Worm (Caenorhabditis elegans) whole organism, early embryonic: ENCODE measurements around the gene F58F9.3.

Experiments
- B0310.2 ChIP-seq: sonication (generic microtip); optimal IDR thresholded peaks from 2 replicates; lab custom pipeline; 2016; ENCODE audit warnings: mild to moderate bottlenecking, missing genetic modification characterization, missing compliant biosample characterization
- F13C5.2 ChIP-seq: sonication (generic microtip); optimal IDR thresholded peaks from 2 replicates; lab custom pipeline; 2017; ENCODE audit warnings: mild to moderate bottlenecking, missing genetic modification characterization, inconsistent platforms, missing compliant biosample characterization
- aly-1 ChIP-seq: sonication (generic microtip); optimal IDR thresholded peaks from 2 replicates; lab custom pipeline; 2016; ENCODE audit warnings: missing genetic modification characterization, missing compliant biosample characterization
- ama-1 ChIP-seq: fragments of 150-350 bp; optimal IDR thresholded peaks from 2 replicates; lab custom pipeline; 2014
- ceh-13 ChIP-seq: fragments of 200-800 bp; sonication (Bioruptor generic); optimal IDR thresholded peaks from 2 replicates; lab custom pipeline; 2018; ENCODE audit warnings: mild to moderate bottlenecking, missing genetic modification characterization, missing compliant biosample characterization
- ceh-36 ChIP-seq: sonication (generic microtip); optimal IDR thresholded peaks from 2 replicates; lab custom pipeline; 2016; ENCODE audit warnings: missing genetic modification characterization, inconsistent platforms, missing compliant biosample characterization
- ets-7 ChIP-seq: sonication (generic microtip); optimal IDR thresholded peaks from 2 replicates; lab custom pipeline; 2016; ENCODE audit warnings: missing genotype, missing genetic modification characterization, missing compliant biosample characterization
- flt-1 ChIP-seq: fragments of 200-800 bp; sonication (Bioruptor generic); IDR thresholded peaks from 2 replicates; pipeline ENCODE4 v1.3.6; 2022; ENCODE audit warnings: missing genetic modification characterization, missing compliant biosample characterization
- hmbx-1 ChIP-seq: sonication (generic microtip); optimal IDR thresholded peaks from 2 replicates; lab custom pipeline; 2016; ENCODE audit warnings: mild to moderate bottlenecking, missing genetic modification characterization, missing compliant biosample characterization
- hmg-4 ChIP-seq: fragments of 200-800 bp; sonication (Bioruptor generic); optimal IDR thresholded peaks from 2 replicates; lab custom pipeline; 2018; ENCODE audit warnings: mild to moderate bottlenecking, missing genetic modification characterization, missing compliant biosample characterization
- hnd-1 ChIP-seq: sonication (generic microtip); optimal IDR thresholded peaks from 2 replicates; lab custom pipeline; 2016; ENCODE audit warnings: missing genetic modification characterization, missing compliant biosample characterization
- pes-1 ChIP-seq: fragments of 200-800 bp; sonication (Bioruptor generic); IDR thresholded peaks from 2 replicates; pipeline ENCODE4 v1.3.6; 2022; ENCODE audit warnings: missing genetic modification reagents, missing genetic modification characterization, missing compliant biosample characterization
- scrt-1 ChIP-seq: fragments of 200-800 bp; sonication (Bioruptor generic); IDR thresholded peaks from 2 replicates; pipeline ENCODE4 v1.3.6; 2022; ENCODE audit warnings: missing genetic modification characterization, missing compliant biosample characterization
- sea-1 ChIP-seq: fragments of 200-800 bp; sonication (Bioruptor generic); conservative IDR thresholded peaks from 2 replicates; pipeline ENCODE4 v1.3.6; 2022; ENCODE audit warnings: missing genetic modification characterization, missing compliant biosample characterization
- tbx-11 ChIP-seq: fragments of 200-800 bp; sonication (Bioruptor generic); IDR thresholded peaks from 2 replicates; pipeline ENCODE4 v1.3.6; 2022; ENCODE audit warnings: missing genetic modification characterization, missing compliant biosample characterization
- tbx-37 ChIP-seq: fragments of 200-800 bp; sonication (Bioruptor generic); conservative IDR thresholded peaks from 2 replicates; pipeline ENCODE4 v1.3.6; 2022; ENCODE audit warnings: missing genetic modification reagents, missing genetic modification characterization, missing compliant biosample characterization
- tra-4 ChIP-seq: sonication (generic microtip); optimal IDR thresholded peaks from 2 replicates; lab custom pipeline; 2017; ENCODE audit warnings: missing genetic modification characterization, missing compliant biosample characterization

Gene F58F9.3

DNA sequence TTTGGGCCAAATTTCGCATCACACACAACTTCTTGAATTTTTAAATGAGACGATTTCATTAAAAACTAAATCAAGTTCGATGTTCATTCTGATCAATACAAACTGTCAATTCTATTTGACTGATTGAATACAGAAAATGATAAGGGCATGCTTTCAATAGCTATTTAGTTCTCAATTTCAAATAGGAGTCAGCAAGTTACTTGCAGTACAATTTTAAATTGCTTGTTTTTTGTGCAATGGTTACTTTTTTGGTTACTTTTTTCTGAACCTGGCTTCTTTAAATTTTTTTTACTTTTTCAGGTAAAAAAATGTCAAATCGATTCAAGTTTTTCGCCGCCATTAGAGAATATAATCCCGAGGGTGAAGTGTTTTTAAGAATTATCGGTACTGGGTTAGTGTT lies 7.9 kb upstream of the F58F9.3 start, which contains the start of gene C49A9.2:
Gene C49A9.2 (plus strand): TSS at position 301 of the 400 bp plus-strand sequence.
- TF ChIP-seq flt-1 (GFP tag; lab: Robert Waterston, UW) = no peak
- no peak for TF ChIP-seq ceh-13 (GFP tag; lab: Kevin White, UChicago)
- TF ChIP-seq hmg-4 (GFP tag; lab: Kevin White, UChicago) = no peak

ce11 chrIV:6227974-6228373 lies 5.1 kb upstream of the F58F9.3 start, which contains the start of gene C49A9.1:
C49A9.1 (plus strand) TSS chrIV:6228190.
- TF ChIP-seq ama-1 (no peak), hmg-4 (GFP tag; lab: Kevin White, UChicago) (no peak), scrt-1 (no peak), ets-7 (tag; lab: Kevin White, UChicago) (no peak), pes-1 (no peak), F13C5.2 (tag; lab: Kevin White, UChicago) (no peak), sea-1 (no peak), aly-1 (tag; lab: Kevin White, UChicago) (no peak), hnd-1 (tag; lab: Kevin White, UChicago) (no peak), hmbx-1 (tag; lab: Kevin White, UChicago) (no peak)

DNA sequence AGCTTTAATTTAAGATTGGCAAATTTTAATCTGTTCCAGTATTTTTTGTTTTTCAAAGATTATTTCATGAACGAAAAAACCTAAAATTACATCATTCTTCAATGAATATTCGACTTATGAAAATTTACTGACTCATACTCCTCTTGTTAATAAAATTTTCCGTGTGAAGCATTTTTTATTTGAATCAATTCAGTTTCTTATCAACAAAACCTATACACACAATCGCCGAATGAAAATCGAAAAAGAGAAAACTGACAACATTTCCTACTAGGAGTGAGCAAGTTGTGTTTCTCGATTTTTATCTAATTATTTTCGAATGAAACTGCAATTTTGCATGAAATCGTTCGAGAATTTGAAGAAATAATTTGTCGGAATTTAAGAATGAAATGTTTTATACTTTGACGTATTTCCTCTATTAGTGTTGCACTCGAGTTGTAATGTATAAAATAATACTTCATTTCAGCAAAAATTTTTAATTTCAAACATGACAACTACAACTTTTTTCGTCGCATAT lies 2.4 kb upstream of the F58F9.3 start, which contains the start of gene F58F9.4:
Gene F58F9.4 (plus strand): TSS at position 464 of the 514 bp plus-strand sequence.
- no peak for TF ChIP-seq tbx-11 (GFP tag; lab: Robert Waterston, UW)
- no peak for TF ChIP-seq sea-1
- TF ChIP-seq ets-7 (tag; lab: Kevin White, UChicago) = no peak
- no peak for TF ChIP-seq flt-1 (GFP tag; lab: Robert Waterston, UW)
- TF ChIP-seq hmg-4 (GFP tag; lab: Kevin White, UChicago) = no peak
- TF ChIP-seq tbx-37 = no peak
- no peak for TF ChIP-seq aly-1 (tag; lab: Kevin White, UChicago)
- TF ChIP-seq ceh-36 (tag; lab: Kevin White, UChicago) = no peak
- TF ChIP-seq F13C5.2 (tag; lab: Kevin White, UChicago) = no peak
- no peak for TF ChIP-seq ceh-13 (GFP tag; lab: Kevin White, UChicago)
- no peak for TF ChIP-seq scrt-1
- no peak for TF ChIP-seq pes-1

DNA sequence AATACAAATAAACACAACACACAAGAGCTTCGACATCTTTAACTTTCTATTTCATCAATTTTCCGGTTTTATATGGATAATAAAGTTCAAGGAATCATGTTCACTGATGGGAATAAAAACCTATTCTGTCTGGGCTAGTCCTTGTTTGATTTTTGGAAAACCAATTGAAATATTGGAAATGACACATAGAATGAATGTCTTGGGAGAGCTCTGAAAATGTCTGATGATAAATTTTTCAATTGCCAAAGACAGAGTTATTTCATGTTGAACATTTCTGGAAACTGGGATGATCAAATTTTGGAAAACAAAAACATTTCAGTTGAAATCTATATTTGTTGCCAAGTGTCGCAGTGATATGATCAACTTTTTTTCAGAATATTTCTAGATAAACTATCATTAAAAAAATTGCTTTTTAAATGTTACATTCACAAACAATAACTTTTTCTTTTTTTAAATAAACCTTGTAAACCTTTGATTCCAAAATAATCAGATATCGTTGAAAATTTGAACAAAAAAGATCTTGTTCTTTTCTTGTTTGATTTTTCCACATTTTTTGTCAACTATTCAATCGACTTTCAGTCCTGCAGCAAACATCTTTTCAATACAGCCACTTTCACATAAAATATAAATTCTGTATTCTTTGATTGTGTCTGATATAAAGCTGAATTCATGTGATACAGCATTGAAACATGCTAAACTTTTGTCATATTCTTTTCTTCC lies 4.6 kb downstream of the F58F9.3 start, which contains the start of the genes F58F9.6 and F58F9.8:
Gene F58F9.6 (minus strand): TSS at position 101 of the 720 bp plus-strand sequence.
Gene F58F9.8 (plus strand): TSS at position 670 of the 720 bp plus-strand sequence.
- TF ChIP-seq B0310.2 = no peak
- no peak for TF ChIP-seq tra-4
- TF ChIP-seq hmbx-1 (tag; lab: Kevin White, UChicago) = no peak
- TF ChIP-seq tbx-37 = no peak
- no peak for TF ChIP-seq ceh-13 (GFP tag; lab: Kevin White, UChicago)
- no peak for TF ChIP-seq pes-1
- TF ChIP-seq ama-1 = no peak
- TF ChIP-seq aly-1 (tag; lab: Kevin White, UChicago) = no peak
- no peak for TF ChIP-seq hmg-4 (GFP tag; lab: Kevin White, UChicago)
- no peak for TF ChIP-seq flt-1 (GFP tag; lab: Robert Waterston, UW)
- TF ChIP-seq tbx-11 (GFP tag; lab: Robert Waterston, UW) = no peak
- no peak for TF ChIP-seq scrt-1
- TF ChIP-seq F13C5.2 (tag; lab: Kevin White, UChicago) = no peak

DNA sequence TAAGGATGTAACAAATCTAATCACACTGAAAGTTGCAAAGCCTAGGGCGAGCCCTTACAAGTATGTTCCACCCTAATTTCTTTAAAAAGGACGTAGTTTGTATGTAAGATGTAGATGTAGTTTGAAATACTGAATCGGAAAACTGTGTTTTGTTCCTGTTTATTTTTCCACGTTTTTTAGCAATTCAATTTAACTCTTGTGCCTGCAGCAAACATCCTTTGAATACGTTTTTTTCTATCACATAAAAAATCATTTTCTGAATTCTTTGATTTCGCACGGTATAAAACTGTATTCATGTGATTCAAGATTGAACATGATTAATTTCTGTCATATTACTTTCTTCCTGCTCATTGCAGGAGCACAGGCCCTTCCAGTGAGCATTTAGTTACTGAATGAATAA lies 7.0 kb downstream of the F58F9.3 start, which contains the start of gene F58F9.9:
Gene F58F9.9 (plus strand): TSS at position 301 of the 400 bp plus-strand sequence.
- TF ChIP-seq aly-1 (tag; lab: Kevin White, UChicago) = no peak
- TF ChIP-seq ceh-13 (GFP tag; lab: Kevin White, UChicago) = no peak
- TF ChIP-seq F13C5.2 (tag; lab: Kevin White, UChicago) = no peak
- TF ChIP-seq scrt-1 = no peak
- no peak for TF ChIP-seq hmbx-1 (tag; lab: Kevin White, UChicago)

ce11 chrIV:6248486-6248885 lies 15.4 kb downstream of the F58F9.3 start, which contains the start of gene acox-3:
acox-3 (minus strand) TSS chrIV:6248492.
- TF ChIP-seq tbx-11 (GFP tag; lab: Robert Waterston, UW) (no peak), hmbx-1 (tag; lab: Kevin White, UChicago) (no peak), tbx-37 (no peak), F13C5.2 (tag; lab: Kevin White, UChicago) (no peak), scrt-1 (no peak), tra-4 (no peak), flt-1 (GFP tag; lab: Robert Waterston, UW) (no peak)

DNA sequence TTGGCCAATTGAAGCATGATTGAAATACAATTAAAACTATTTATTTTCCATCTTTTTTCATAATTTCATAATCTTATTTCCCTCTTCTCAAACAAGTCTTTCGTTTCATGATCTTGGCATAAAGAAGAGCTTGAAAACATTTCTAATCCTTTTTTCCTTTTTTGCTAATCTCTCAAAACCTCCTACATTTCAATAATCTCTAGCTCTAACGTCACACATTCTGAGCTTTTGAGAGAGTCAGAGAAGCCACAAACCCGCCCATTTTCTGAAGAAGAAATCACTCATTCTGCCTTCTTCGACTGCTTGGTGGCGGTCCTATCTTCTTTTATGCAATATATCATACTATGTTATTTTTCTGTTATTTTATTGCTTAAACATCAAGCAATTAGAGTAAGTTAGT lies 16.6 kb downstream of the F58F9.3 start, which contains the start of gene F58F9.1:
Gene F58F9.1 (plus strand): TSS at position 251 of the 400 bp plus-strand sequence.
- no peak for TF ChIP-seq ceh-13 (GFP tag; lab: Kevin White, UChicago)
- no peak for TF ChIP-seq pes-1
- TF ChIP-seq ceh-36 (tag; lab: Kevin White, UChicago) = no peak
- no peak for TF ChIP-seq hmbx-1 (tag; lab: Kevin White, UChicago)
- TF ChIP-seq scrt-1 = no peak
- TF ChIP-seq F13C5.2 (tag; lab: Kevin White, UChicago) = no peak
- TF ChIP-seq hmg-4 (GFP tag; lab: Kevin White, UChicago) = no peak
- no peak for TF ChIP-seq ets-7 (tag; lab: Kevin White, UChicago)
- TF ChIP-seq tbx-37 = no peak
- no peak for TF ChIP-seq hnd-1 (tag; lab: Kevin White, UChicago)
- TF ChIP-seq aly-1 (tag; lab: Kevin White, UChicago) = no peak
- no peak for TF ChIP-seq flt-1 (GFP tag; lab: Robert Waterston, UW)
- TF ChIP-seq tra-4 = no peak
- no peak for TF ChIP-seq ama-1
- no peak for TF ChIP-seq sea-1
- TF ChIP-seq B0310.2 = no peak
